Fruit fly (Drosophila melanogaster): ENCODE results near the gene CG34316.

Gene CG34316

DNA sequence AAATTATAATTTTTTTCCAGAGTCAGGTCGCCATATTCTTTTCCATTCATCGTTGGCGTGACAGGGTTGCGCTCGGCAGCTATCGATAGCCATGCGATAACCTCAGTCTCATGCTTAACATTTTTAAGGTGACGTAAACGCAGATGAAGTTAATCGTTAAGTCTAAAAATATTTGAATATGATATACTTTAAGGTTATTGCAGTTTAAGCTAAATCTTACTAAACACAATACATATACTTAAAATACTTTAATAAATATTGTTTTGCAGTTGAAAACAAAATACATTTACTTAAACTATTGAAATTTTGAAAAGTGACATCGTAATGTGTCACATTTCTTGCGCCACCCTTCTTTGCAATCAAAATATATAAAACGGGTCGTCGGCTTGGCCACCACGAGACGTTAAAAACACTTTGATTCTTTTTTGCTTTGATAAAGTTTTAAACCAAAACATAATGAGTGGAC, 44.8 kb downstream of the CG34316 start, which contains the start of the genes Cp190 and CG4338 (continued):
- TF ChIP-seq CG12391 (tag; optimal IDR thresholded peaks at IDR 0.05) (peak; percentile 99), CG16779 (GFP tag; IDR thresholded peaks at IDR 0.05) (peak; percentile 88), Deaf1 (tag; optimal IDR thresholded peaks at IDR 0.05) (peak; percentile 88), CG4820 (GFP tag; optimal IDR thresholded peaks at IDR 0.05) (peak; percentile 96), stwl (tag; optimal IDR thresholded peaks at IDR 0.05) (peak; percentile 87), CG33557 (GFP tag; optimal IDR thresholded peaks at IDR 0.05) (peak; percentile 99), CG18764 (GFP tag; optimal IDR thresholded peaks at IDR 0.05) (peak; percentile 95), CG13123 (GFP tag; optimal IDR thresholded peaks at IDR 0.05) (peak; percentile 95), phol (tag; optimal IDR thresholded peaks at IDR 0.05) (peak; percentile 100), Hr39 (optimal IDR thresholded peaks at IDR 0.05) (no peak), az2 (GFP tag; optimal IDR thresholded peaks at IDR 0.05) (peak; percentile 98), Rfx (GFP tag; IDR thresholded peaks at IDR 0.05) (peak; percentile 97), CkIIα-i1 (GFP tag; IDR thresholded peaks at IDR 0.05) (0 out of 2 replicates have a peak, but pooled peaks have one; percentile 13), tup (GFP tag; optimal IDR thresholded peaks at IDR 0.05) (peak; percentile 91), knrl (GFP tag; IDR thresholded peaks at IDR 0.05; ENCODE audit: partially characterized antibody) (peak; percentile 81), CG10366 (GFP tag; IDR thresholded peaks at IDR 0.05) (peak; percentile 94), gro (GFP tag; optimal IDR thresholded peaks at IDR 0.05) (peak; percentile 87), Atf3 (GFP tag; optimal IDR thresholded peaks at IDR 0.05) (peak; percentile 84), Pdp1 (GFP tag; optimal IDR thresholded peaks at IDR 0.05) (peak; percentile 94 to 95), dmrt11E (tag; optimal IDR thresholded peaks at IDR 0.05) (peak; percentile 99), fd96Cb (tag; optimal IDR thresholded peaks at IDR 0.05) (peak; percentile 98), pho (GFP tag; optimal IDR thresholded peaks at IDR 0.05) (peak; percentile 94), ara (GFP tag; IDR thresholded peaks at IDR 0.05) (peak; percentile 96), CG17186 (GFP tag; optimal IDR thresholded peaks at IDR 0.05) (peak; percentile 91), CG12299 (tag; optimal IDR thresholded peaks at IDR 0.05) (peak; percentile 99), yki (optimal IDR thresholded peaks at IDR 0.05) (no peak), Abd-B (GFP tag; optimal IDR thresholded peaks at IDR 0.05) (peak; percentile 99), Hand (GFP tag; optimal IDR thresholded peaks at IDR 0.05) (peak; percentile 95), CG12155 (GFP tag; optimal IDR thresholded peaks at IDR 0.05) (peak; percentile 97), MTF-1 (GFP tag; optimal IDR thresholded peaks at IDR 0.05; ENCODE audit: borderline replicate concordance) (peak; percentile 87), pita (GFP tag; optimal IDR thresholded peaks at IDR 0.05) (no peak), CG14860 (GFP tag; IDR thresholded peaks at IDR 0.05; ENCODE audit: partially characterized antibody) (peak; percentile 61), H15 (GFP tag; IDR thresholded peaks at IDR 0.05) (peak; percentile 87), CG3065 (GFP tag; optimal IDR thresholded peaks at IDR 0.05) (peak; percentile 95), CG14667 (GFP tag; IDR thresholded peaks at IDR 0.05) (peak; percentile 93), E2f1 (GFP tag; IDR thresholded peaks at IDR 0.05) (peak; percentile 96), CG11247 (GFP tag; IDR thresholded peaks at IDR 0.05) (peak; percentile 95), amos (GFP tag; IDR thresholded peaks at IDR 0.05; ENCODE audit: partially characterized antibody) (peak; percentile 88), caup (GFP tag; optimal IDR thresholded peaks at IDR 0.05; ENCODE audit: severe bottlenecking) (peak; percentile 97), bowl (GFP tag; IDR thresholded peaks at IDR 0.05) (peak; percentile 84), Fer2 (tag; optimal IDR thresholded peaks at IDR 0.05) (peak; percentile 99), Jarid2 (GFP tag; optimal IDR thresholded peaks at IDR 0.05) (peak; percentile 84), Ssrp (tag; optimal IDR thresholded peaks at IDR 0.05) (peak; percentile 99), CG12769 (tag; optimal IDR thresholded peaks at IDR 0.05) (peak; percentile 97), zfh2 (GFP tag; optimal IDR thresholded peaks at IDR 0.05) (peak; percentile 92), CG8765 (GFP tag; IDR thresholded peaks at IDR 0.05) (peak; percentile 89), Doc2 (GFP tag; IDR thresholded peaks at IDR 0.05) (peak; percentile 81), fd3F (GFP tag; optimal IDR thresholded peaks at IDR 0.05) (peak; percentile 98), mam (GFP tag; optimal IDR thresholded peaks at IDR 0.05) (peak; percentile 93), sob (GFP tag; IDR thresholded peaks at IDR 0.05) (peak; percentile 96)

Measured in whole organism, embryonic.